Fruit fly (Drosophila melanogaster) whole organism: ENCODE data around the gene CG12519.

Source experiments
- CG8478 ChIP-seq: fragments of >200 bp; optimal IDR thresholded peaks from 2 replicates; lab custom pipeline; 2018; ENCODE audit warnings: inconsistent platforms
- Dll ChIP-seq: fragments of >200 bp; optimal IDR thresholded peaks from 2 replicates; lab custom pipeline; 2017
- EcR ChIP-seq, 2 experiments: fragments of >200 bp; optimal IDR thresholded peaks; 2 replicates each; lab custom pipeline; 2017; ENCODE audit warnings: missing biosample characterization in 2 of 2, missing genetic modification characterization in 2 of 2, missing genetic modification reagents in 2 of 2
- pan ChIP-seq: fragments of >200 bp; optimal IDR thresholded peaks from 2 replicates; lab custom pipeline; 2017
- psq ChIP-seq: fragments of >200 bp; optimal IDR thresholded peaks from 2 replicates; lab custom pipeline; 2017
- usp ChIP-seq: fragments of >200 bp; optimal IDR thresholded peaks from 2 replicates; lab custom pipeline; 2017; ENCODE audit warnings: missing biosample characterization, missing genetic modification characterization, mixed read lengths

CG12519 gene

dm6 chr3L:19519349-19519748 is 47.1 kb downstream of the CG12519 start, which contains the start of gene Cpr76Bb:
Gene Cpr76Bb, plus strand, starts transcription at chr3L:19519649.
- TF ChIP-seq pan (lab: Kevin White, UChicago) (no peak), usp (GFP tag; lab: Kevin White, UChicago) (no peak), psq (no peak), EcR (GFP tag; optimal IDR thresholded peaks at IDR 0.05; lab: Kevin White, UChicago) (no peak), Dll (lab: Kevin White, UChicago) (no peak), CG8478 (no peak)

dm6 chr3L:19520645-19521044 is 48.4 kb downstream of the CG12519 start, which contains the start of gene Cpr76Bc:
Gene Cpr76Bc, plus strand, starts transcription at chr3L:19520945.
- no peak for TF ChIP-seq usp (GFP tag; lab: Kevin White, UChicago)
- TF ChIP-seq CG8478 = no peak
- TF ChIP-seq EcR (GFP tag; optimal IDR thresholded peaks at IDR 0.05; lab: Kevin White, UChicago) = no peak
- no peak for TF ChIP-seq Dll (lab: Kevin White, UChicago)
- no peak for TF ChIP-seq pan (lab: Kevin White, UChicago)
- TF ChIP-seq psq = no peak

- no peak for TF ChIP-seq usp (GFP tag; lab: Kevin White, UChicago)
- TF ChIP-seq pan (lab: Kevin White, UChicago) = no peak
- no peak for TF ChIP-seq CG8478
- TF ChIP-seq EcR (GFP tag; optimal IDR thresholded peaks at IDR 0.05; lab: Kevin White, UChicago) = no peak
- no peak for TF ChIP-seq psq
- TF ChIP-seq Dll (lab: Kevin White, UChicago) = no peak
These were observed 48.8 kb downstream of the CG12519 start for dm6 chr3L:19521093-19521492.
